Fruit fly (Drosophila melanogaster) whole organism, adult: ENCODE results near the gene Gyc89Da.

ENCODE experiments used
- CG11617 ChIP-seq: fragments of 200-800 bp; sonication (Bioruptor generic); optimal IDR thresholded peaks from 2 replicates; lab custom pipeline; 2017; ENCODE audit warnings: mild to moderate bottlenecking, missing biosample characterization, missing genetic modification reagents, missing genetic modification characterization
- CG14711 ChIP-seq: fragments of 200-800 bp; sonication (Bioruptor generic); optimal IDR thresholded peaks from 2 replicates; lab custom pipeline; 2018; ENCODE audit warnings: missing biosample characterization, mild to moderate bottlenecking, missing genetic modification characterization, moderate library complexity
- CG1620 ChIP-seq: fragments of 200-800 bp; sonication (Bioruptor generic); optimal IDR thresholded peaks from 2 replicates; lab custom pipeline; 2016; ENCODE audit warnings: missing biosample characterization, missing genetic modification characterization
- CG33017 ChIP-seq: fragments of 200-800 bp; sonication (Bioruptor generic); optimal IDR thresholded peaks from 2 replicates; lab custom pipeline; 2018; ENCODE audit warnings: missing biosample characterization, mild to moderate bottlenecking, missing genetic modification characterization, moderate library complexity
- CG7101 ChIP-seq: fragments of 200-800 bp; sonication (Bioruptor generic); optimal IDR thresholded peaks from 2 replicates; lab custom pipeline; 2018; ENCODE audit warnings: missing biosample characterization, mild to moderate bottlenecking, missing genetic modification characterization, moderate library complexity
- Clk ChIP-seq: fragments of 200-800 bp; sonication (Bioruptor generic); optimal IDR thresholded peaks from 2 replicates; lab custom pipeline; 2017; ENCODE audit warnings: missing biosample characterization, missing genetic modification characterization
- Hr96 ChIP-seq: fragments of 200-800 bp; sonication (Bioruptor generic); optimal IDR thresholded peaks from 2 replicates; lab custom pipeline; 2016; ENCODE audit warnings: missing biosample characterization, missing genetic modification characterization
- Mnt ChIP-seq: fragments of 200-800 bp; sonication (Bioruptor generic); optimal IDR thresholded peaks from 2 replicates; lab custom pipeline; 2016; ENCODE audit warnings: missing biosample characterization, mild to moderate bottlenecking, missing genetic modification characterization
- cic ChIP-seq: fragments of 200-800 bp; sonication (Bioruptor generic); optimal IDR thresholded peaks from 2 replicates; lab custom pipeline; 2017; ENCODE audit warnings: missing biosample characterization, mild to moderate bottlenecking, missing genetic modification characterization, moderate library complexity
- tj ChIP-seq: fragments of 200-800 bp; sonication (Bioruptor generic); optimal IDR thresholded peaks from 3 replicates; lab custom pipeline; 2017; ENCODE audit warnings: missing biosample characterization, mild to moderate bottlenecking, missing genetic modification characterization, moderate library complexity

- TF ChIP-seq Mnt (GFP tag; lab: Kevin White, UChicago) = no peak
- no peak for TF ChIP-seq CG14711 (tag; lab: Kevin White, UChicago)
- no peak for TF ChIP-seq CG33017 (tag; lab: Kevin White, UChicago)
- TF ChIP-seq CG7101 (tag; lab: Kevin White, UChicago) = no peak
- no peak for TF ChIP-seq Clk (GFP tag; lab: Kevin White, UChicago)
- TF ChIP-seq CG1620 = no peak
- TF ChIP-seq Hr96 (GFP tag; lab: Kevin White, UChicago) = no peak
- no peak for TF ChIP-seq tj (GFP tag; lab: Kevin White, UChicago)
- TF ChIP-seq CG11617 = no peak
- no peak for TF ChIP-seq cic (GFP tag; lab: Kevin White, UChicago)
Observed at dm6 chr3R:16455875-16456274, 16.5 kb upstream of the Gyc89Da start, which contains the start of gene CG14883.
